Fruit fly (Drosophila melanogaster): ENCODE measurements around the gene CG9449.

dm6 chr3L:19499334-19499733 is 1.8 kb upstream of the CG9449 start:
- no peak for TF ChIP-seq CG32121 (GFP tag; IDR thresholded peaks at IDR 0.05)
- TF ChIP-seq Pif1B (GFP tag; optimal IDR thresholded peaks at IDR 0.05): no peak
- no peak for TF ChIP-seq CG9948 (tag; optimal IDR thresholded peaks at IDR 0.05)
- no peak for TF ChIP-seq EcR (GFP tag; optimal IDR thresholded peaks at IDR 0.05)
- no peak for TF ChIP-seq CG12605 (GFP tag; IDR thresholded peaks at IDR 0.05)
